Fruit fly (Drosophila melanogaster): ENCODE results near the gene CG13999.
A peak's percentile ranks its signal among the peaks of the same experiment; 100 is the strongest.

The CG13999 gene

DNA sequence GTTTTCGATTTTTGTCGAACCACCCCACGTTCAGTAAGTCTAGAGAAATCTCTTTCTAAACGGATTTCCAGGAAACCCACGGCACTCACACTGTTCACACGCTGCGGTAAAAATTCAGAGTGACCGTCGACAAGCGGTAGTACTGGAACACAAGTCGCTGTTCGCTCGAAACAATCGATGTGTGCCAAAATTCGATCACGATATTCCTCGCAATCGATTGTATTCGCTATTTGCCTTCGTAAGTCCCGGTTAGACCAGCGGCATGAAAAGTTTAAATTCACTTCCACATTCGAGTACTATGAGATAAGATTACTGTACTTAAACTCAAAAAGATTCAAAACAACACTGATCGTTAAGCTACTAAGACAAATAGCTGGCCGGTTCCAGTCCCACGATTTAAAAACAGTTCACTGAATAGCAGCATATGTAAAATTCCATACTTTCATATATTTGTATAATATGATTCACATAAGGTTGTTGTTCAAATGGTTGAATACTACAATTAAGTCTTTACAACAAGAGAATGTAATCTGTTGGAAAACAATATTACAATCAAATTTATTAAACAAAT lies 24.7 kb upstream of the CG13999 start, which contains the start of gene chic (continued):
- TF ChIP-seq corto (GFP tag; optimal IDR thresholded peaks at IDR 0.05) (no peak), zen (tag; optimal IDR thresholded peaks at IDR 0.05) (no peak), tll (GFP tag; optimal IDR thresholded peaks at IDR 0.05) (no peak), CG7357 (GFP tag; IDR thresholded peaks at IDR 0.05) (no peak), odd (GFP tag; optimal IDR thresholded peaks at IDR 0.05) (no peak), bsh (GFP tag; optimal IDR thresholded peaks at IDR 0.05) (peak in 1 of 2 experiments; percentile 19), exex (tag; optimal IDR thresholded peaks at IDR 0.05) (no peak), CG12299 (tag; optimal IDR thresholded peaks at IDR 0.05) (no peak), CG2116 (GFP tag; optimal IDR thresholded peaks at IDR 0.05) (peak; percentile 16), grau (tag; optimal IDR thresholded peaks at IDR 0.05) (no peak), Ada2b (GFP tag; IDR thresholded peaks at IDR 0.05) (no peak), Abd-B (GFP tag; optimal IDR thresholded peaks at IDR 0.05) (no peak), CG8388 (GFP tag; optimal IDR thresholded peaks at IDR 0.05) (no peak), Jarid2 (GFP tag; optimal IDR thresholded peaks at IDR 0.05) (peak; percentile 61), Side (GFP tag; optimal IDR thresholded peaks at IDR 0.05) (peak; percentile 40), CG17802 (tag; optimal IDR thresholded peaks at IDR 0.05) (peak; percentile 100), CG1603 (tag; optimal IDR thresholded peaks at IDR 0.05) (peak; percentile 73), CG16779 (GFP tag; IDR thresholded peaks at IDR 0.05) (no peak), al (GFP tag; IDR thresholded peaks at IDR 0.05) (no peak), CG12659 (GFP tag; optimal IDR thresholded peaks at IDR 0.05) (peak; percentile 14), Dll (GFP tag; IDR thresholded peaks at IDR 0.05; ENCODE audit: partially characterized antibody) (no peak), CG17829 (tag; optimal IDR thresholded peaks at IDR 0.05) (peak; percentile 21), HmgZ (tag; optimal IDR thresholded peaks at IDR 0.05) (peak; percentile 48), Stat92E (GFP tag; optimal IDR thresholded peaks at IDR 0.05) (peak in 1 of 3 experiments; percentile 93), CG3163 (GFP tag; optimal IDR thresholded peaks at IDR 0.05) (peak; percentile 22), sima (GFP tag; optimal IDR thresholded peaks at IDR 0.05) (no peak), org-1 (GFP tag; optimal IDR thresholded peaks at IDR 0.05) (peak; percentile 5), CG18262 (tag; optimal IDR thresholded peaks at IDR 0.05) (no peak), CG3407 (GFP tag; optimal IDR thresholded peaks at IDR 0.05) (no peak), Ets65A (GFP tag) (peak; percentile 94)

DNA sequence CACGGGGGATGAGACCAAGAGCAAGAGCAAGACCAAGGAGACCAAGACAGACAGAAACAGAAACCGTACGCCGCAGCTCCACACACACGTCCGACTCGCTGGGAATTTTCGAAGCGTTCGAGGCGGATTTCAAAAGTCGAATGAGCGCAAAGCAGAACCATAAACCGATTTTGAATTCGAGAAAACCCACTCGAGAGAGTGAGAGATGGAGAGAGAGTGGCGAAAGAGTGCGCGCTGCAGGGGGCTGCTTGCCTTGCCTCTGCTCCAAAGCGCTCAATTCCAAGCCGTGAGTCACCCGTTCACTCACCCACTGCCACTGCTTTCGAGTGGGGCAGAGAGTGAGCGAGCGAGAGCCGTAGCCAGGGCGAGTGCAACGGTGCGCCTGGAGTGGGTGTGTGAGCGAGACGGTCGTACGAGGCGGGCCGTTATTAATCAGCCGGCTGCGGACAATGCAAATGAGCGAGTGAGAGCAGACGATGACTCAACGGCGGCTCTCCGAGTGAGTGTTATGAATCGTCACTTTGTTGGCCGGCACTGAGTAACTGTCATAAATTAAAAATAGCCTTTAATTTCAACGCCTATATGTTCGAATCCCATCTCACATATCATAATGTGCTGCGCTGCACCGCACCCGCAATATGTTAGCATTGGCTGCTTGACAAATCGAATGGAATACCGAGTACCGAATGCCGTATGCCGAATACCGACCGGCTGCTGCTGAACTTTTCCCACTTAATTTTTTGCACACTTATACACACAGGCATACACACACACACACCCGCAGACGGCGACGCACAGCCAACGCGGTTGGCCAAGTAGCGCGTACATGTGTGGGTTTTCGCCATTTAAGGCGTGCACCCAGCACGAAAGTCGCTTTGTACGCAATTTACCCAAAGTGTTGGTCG lies 23.9 kb upstream of the CG13999 start:
- TF ChIP-seq CG4820 (GFP tag; optimal IDR thresholded peaks at IDR 0.05) (no peak), CG11093 (GFP tag; IDR thresholded peaks at IDR 0.05) (no peak), CG4617 (GFP tag; optimal IDR thresholded peaks at IDR 0.05; ENCODE audit: borderline replicate concordance) (no peak), al (GFP tag; IDR thresholded peaks at IDR 0.05) (no peak), Max (GFP tag; optimal IDR thresholded peaks at IDR 0.05) (no peak), CG10565 (GFP tag; optimal IDR thresholded peaks at IDR 0.05) (no peak), MBD-R2 (GFP tag; IDR thresholded peaks at IDR 0.05) (no peak), CG11560 (tag; IDR thresholded peaks at IDR 0.05) (no peak), dpn (GFP tag; optimal IDR thresholded peaks at IDR 0.05) (peak in 1 of 2 experiments; percentile 9), Nf-YB (GFP tag; optimal IDR thresholded peaks at IDR 0.05) (peak; percentile 20), zfh2 (GFP tag; optimal IDR thresholded peaks at IDR 0.05) (no peak), CG8281 (tag; optimal IDR thresholded peaks at IDR 0.05) (no peak), CG10267 (tag; optimal IDR thresholded peaks at IDR 0.05) (peak; percentile 26), crol (GFP tag; IDR thresholded peaks at IDR 0.05) (no peak), CG12219 (GFP tag; optimal IDR thresholded peaks at IDR 0.05) (no peak), CG3726 (GFP tag; IDR thresholded peaks at IDR 0.05) (no peak), sob (GFP tag; IDR thresholded peaks at IDR 0.05) (no peak), esg (GFP tag; conservative IDR thresholded peaks at IDR 0.05) (no peak), Jarid2 (GFP tag; optimal IDR thresholded peaks at IDR 0.05) (peak; percentile 82), Sin3A (optimal IDR thresholded peaks at IDR 0.05) (peak; percentile 3), slp2 (GFP tag; optimal IDR thresholded peaks at IDR 0.05) (no peak)
